Worm (Caenorhabditis elegans) whole organism, L1 larva: ENCODE results near the gene srh-218.

Source experiments
- ama-1 ChIP-seq: fragments of 150-350 bp; optimal IDR thresholded peaks from 2 replicates; lab custom pipeline; 2014
- egl-27 ChIP-seq, 2 experiments: fragments of 150-350 bp in 1 of 2; sonication (generic microtip); optimal IDR thresholded peaks; 3 replicates each; lab custom pipeline; 2017 to 2018; ENCODE audit warnings: missing biosample characterization in 2 of 2, missing genetic modification characterization in 2 of 2, missing genetic modification reagents in 2 of 2
- elt-3 ChIP-seq, 6 experiments: fragments of 150-350 bp in 1 of 6; sonication (generic microtip); optimal IDR thresholded peaks; 2 replicates each; lab custom pipeline; 2017 to 2018; ENCODE audit warnings: missing biosample characterization in 6 of 6, missing genetic modification characterization in 6 of 6, inconsistent platforms in 1 of 6
- lin-13 ChIP-seq: fragments of 150-350 bp; optimal IDR thresholded peaks from 2 replicates; lab custom pipeline; 2014; ENCODE audit warnings: missing biosample characterization, missing genetic modification reagents, missing genetic modification characterization
- mab-9 ChIP-seq: fragments of 200-800 bp; sonication (Bioruptor generic); IDR thresholded peaks from 2 replicates; pipeline ENCODE4 v1.3.6; 2022; ENCODE audit warnings: missing genetic modification reagents, missing genetic modification characterization, missing compliant biosample characterization
- nhr-77 ChIP-seq: fragments of 150-350 bp; optimal IDR thresholded peaks from 2 replicates; lab custom pipeline; 2014; ENCODE audit warnings: missing biosample characterization, missing genetic modification characterization
- snpc-4 ChIP-seq: fragments of 150-350 bp; optimal IDR thresholded peaks from 2 replicates; lab custom pipeline; 2014; ENCODE audit warnings: missing biosample characterization, missing genetic modification characterization
- unc-62 ChIP-seq: fragments of 150-350 bp; optimal IDR thresholded peaks from 2 replicates; lab custom pipeline; 2014; ENCODE audit warnings: missing biosample characterization, missing genetic modification reagents, missing genetic modification characterization
- ztf-11 ChIP-seq, 2 experiments: sonication (generic microtip); optimal IDR thresholded peaks; 2 replicates each; lab custom pipeline; 2016 to 2017; ENCODE audit warnings: missing genetic modification characterization in 2 of 2, missing biosample characterization in 1 of 2, missing compliant biosample characterization in 1 of 2

ce11 chrV:15479107-15479506 lies 14.7 kb upstream of the srh-218 start:
- TF ChIP-seq unc-62 (GFP tag; lab: Kevin White, UChicago) (no peak), ztf-11 (tag; optimal IDR thresholded peaks at IDR 0.05; lab: Kevin White, UChicago) (no peak), elt-3 (tag; optimal IDR thresholded peaks at IDR 0.05; lab: Kevin White, UChicago) (no peak), ama-1 (lab: Kevin White, UChicago) (no peak), lin-13 (GFP tag; lab: Kevin White, UChicago) (no peak), mab-9 (no peak), egl-27 (tag; optimal IDR thresholded peaks at IDR 0.05; lab: Kevin White, UChicago) (no peak), nhr-77 (tag; lab: Kevin White, UChicago) (no peak), snpc-4 (tag; lab: Kevin White, UChicago) (no peak)
